Worm (Caenorhabditis elegans) whole organism, L4 larva: ENCODE measurements around the gene mrps-26.
A peak's percentile ranks its signal among the peaks of the same experiment; 100 is the strongest.

ENCODE experiments used
- F26F4.8 ChIP-seq: fragments of 200-800 bp; sonication (Bioruptor generic); conservative IDR thresholded peaks from 2 replicates; pipeline ENCODE4 v1.3.6; 2022; ENCODE audit warnings: missing genetic modification characterization, missing compliant biosample characterization
- F37D6.2 ChIP-seq: sonication (generic microtip); optimal IDR thresholded peaks from 2 replicates; lab custom pipeline; 2016; ENCODE audit warnings: mild to moderate bottlenecking, missing genetic modification characterization, missing compliant biosample characterization
- Y75B8A.6 ChIP-seq: fragments of 200-800 bp; sonication (Bioruptor generic); IDR thresholded peaks from 2 replicates; pipeline ENCODE4 v1.3.6; 2022; ENCODE audit warnings: missing genetic modification reagents, missing genetic modification characterization, missing compliant biosample characterization
- aha-1 ChIP-seq: fragments of 150-350 bp; peaks from one replicate; lab custom pipeline; 2014; ENCODE audit warnings: missing biosample characterization, missing genetic modification characterization
- aly-2 ChIP-seq: sonication (generic microtip); optimal IDR thresholded peaks from 2 replicates; lab custom pipeline; 2018; ENCODE audit warnings: missing biosample characterization, missing genetic modification characterization
- arid-1 ChIP-seq: fragments of 200-800 bp; sonication (Bioruptor generic); conservative IDR thresholded peaks from 2 replicates; pipeline ENCODE4 v1.3.6; 2022; ENCODE audit warnings: missing genetic modification reagents, missing genetic modification characterization, missing compliant biosample characterization
- ceh-20 ChIP-seq: fragments of 200-800 bp; sonication (Bioruptor generic); IDR thresholded peaks from 2 replicates; pipeline ENCODE4 v1.3.6; 2022; ENCODE audit warnings: missing genetic modification reagents, missing genetic modification characterization, missing compliant biosample characterization
- ceh-28 ChIP-seq: fragments of 150-350 bp; optimal IDR thresholded peaks from 2 replicates; lab custom pipeline; 2014; ENCODE audit warnings: missing biosample characterization, missing genetic modification reagents, missing genetic modification characterization
- ceh-32 ChIP-seq: sonication (generic microtip); optimal IDR thresholded peaks from 2 replicates; lab custom pipeline; 2016; ENCODE audit warnings: mild to moderate bottlenecking, missing genetic modification characterization, missing compliant biosample characterization; ENCODE audit not compliant: poor library complexity
- ces-1 ChIP-seq: fragments of 150-350 bp; sonication (generic microtip); optimal IDR thresholded peaks from 4 replicates; lab custom pipeline; 2014; ENCODE audit warnings: missing biosample characterization, missing genetic modification reagents, missing genetic modification characterization
- cey-2 ChIP-seq: sonication (generic microtip); optimal IDR thresholded peaks from 3 replicates; lab custom pipeline; 2017; ENCODE audit warnings: missing genetic modification characterization, mild to moderate bottlenecking, missing compliant biosample characterization, antibody characterized with exemption, borderline replicate concordance; ENCODE audit not compliant: insufficient read depth
- daf-12 ChIP-seq: fragments of 150-350 bp; optimal IDR thresholded peaks from 2 replicates; lab custom pipeline; 2014; ENCODE audit warnings: missing biosample characterization, missing genetic modification reagents, missing genetic modification characterization
- daf-16 ChIP-seq, 3 experiments: sonication (generic microtip); optimal IDR thresholded peaks; 2 replicates each; lab custom pipeline; 2016 to 2017; ENCODE audit warnings: missing genetic modification characterization in 3 of 3, missing genetic modification reagents in 3 of 3, mild to moderate bottlenecking in 2 of 3, missing compliant biosample characterization in 2 of 3, missing biosample characterization in 1 of 3, moderate library complexity in 1 of 3
- dmd-6 ChIP-seq: fragments of 200-800 bp; sonication (Bioruptor generic); IDR thresholded peaks from 2 replicates; pipeline ENCODE4 v1.3.6; 2022; ENCODE audit warnings: missing genetic modification reagents, missing genetic modification characterization, missing compliant biosample characterization
- dmd-8 ChIP-seq: fragments of 200-800 bp; sonication (Bioruptor generic); IDR thresholded peaks from 2 replicates; pipeline ENCODE4 v1.3.6; 2022; ENCODE audit warnings: missing genetic modification characterization, missing compliant biosample characterization
- dmd-9 ChIP-seq: fragments of 200-800 bp; sonication (Bioruptor generic); IDR thresholded peaks from 2 replicates; pipeline ENCODE4 v1.3.6; 2022; ENCODE audit warnings: missing genetic modification reagents, missing genetic modification characterization, missing compliant biosample characterization
- duxl-1 ChIP-seq: sonication (generic microtip); optimal IDR thresholded peaks from 2 replicates; lab custom pipeline; 2016; ENCODE audit warnings: mild to moderate bottlenecking, missing genetic modification characterization, moderate library complexity, missing compliant biosample characterization; ENCODE audit not compliant: poor library complexity
- dve-1 ChIP-seq: sonication (generic microtip); optimal IDR thresholded peaks from 2 replicates; lab custom pipeline; 2017; ENCODE audit warnings: antibody characterized with exemption, mild to moderate bottlenecking, missing genetic modification characterization, missing compliant biosample characterization; ENCODE audit not compliant: insufficient read depth
- egl-27 ChIP-seq: sonication (generic microtip); optimal IDR thresholded peaks from 3 replicates; lab custom pipeline; 2017; ENCODE audit warnings: missing biosample characterization, missing genetic modification reagents, missing genetic modification characterization
- fos-1 ChIP-seq: fragments of 150-350 bp; optimal IDR thresholded peaks from 2 replicates; lab custom pipeline; 2014; ENCODE audit warnings: missing biosample characterization, missing genetic modification characterization
- hmg-1.1 ChIP-seq: fragments of 200-800 bp; sonication (Bioruptor generic); IDR thresholded peaks from 2 replicates; pipeline ENCODE4 v1.3.6; 2022; ENCODE audit warnings: missing genetic modification reagents, missing genetic modification characterization, missing compliant biosample characterization
- jun-1 ChIP-seq: fragments of 150-350 bp; optimal IDR thresholded peaks from 2 replicates; lab custom pipeline; 2014; ENCODE audit warnings: missing biosample characterization, missing genetic modification reagents, missing genetic modification characterization
- lin-15B ChIP-seq: fragments of 150-350 bp; sonication (generic microtip); optimal IDR thresholded peaks from 3 replicates; lab custom pipeline; 2014; ENCODE audit warnings: missing biosample characterization, missing genetic modification characterization
- lin-38 ChIP-seq: fragments of 200-800 bp; sonication (Bioruptor generic); IDR thresholded peaks from 2 replicates; pipeline ENCODE4 v1.3.6; 2022; ENCODE audit warnings: missing genetic modification reagents, missing genetic modification characterization, missing compliant biosample characterization
- lin-39 ChIP-seq: fragments of 150-350 bp; optimal IDR thresholded peaks from 2 replicates; lab custom pipeline; 2014; ENCODE audit warnings: missing biosample characterization, missing genetic modification reagents, missing genetic modification characterization
- lsy-2 ChIP-seq, 2 experiments: fragments of 150-350 bp in 1 of 2; sonication (generic microtip) in 1 of 2; optimal IDR thresholded peaks; 2 replicates each; lab custom pipeline; 2014 to 2017; ENCODE audit warnings: missing biosample characterization in 2 of 2, missing genetic modification characterization in 2 of 2
- madf-5 ChIP-seq, 2 experiments: fragments of 200-800 bp; sonication (Bioruptor generic); IDR thresholded peaks; 2 replicates each; pipeline ENCODE4 v1.3.6; 2022; ENCODE audit warnings: missing compliant biosample characterization in 2 of 2, missing genetic modification characterization in 2 of 2
- madf-9 ChIP-seq: fragments of 200-800 bp; sonication (Bioruptor generic); conservative IDR thresholded peaks from 2 replicates; pipeline ENCODE4 v1.3.6; 2022; ENCODE audit warnings: missing genetic modification reagents, missing genetic modification characterization, missing compliant biosample characterization
- mep-1 ChIP-seq: fragments of 150-350 bp; sonication (generic microtip); optimal IDR thresholded peaks from 3 replicates; lab custom pipeline; 2014; ENCODE audit warnings: missing biosample characterization, missing genetic modification characterization
- mxl-2 ChIP-seq: fragments of 200-800 bp; sonication (Bioruptor generic); conservative IDR thresholded peaks from 2 replicates; pipeline ENCODE4 v1.3.6; 2022; ENCODE audit warnings: missing genetic modification reagents, missing genetic modification characterization, missing compliant biosample characterization
- mxl-3 ChIP-seq: fragments of 200-800 bp; sonication (Bioruptor generic); optimal IDR thresholded peaks from 2 replicates; lab custom pipeline; 2018; ENCODE audit warnings: mild to moderate bottlenecking, missing genetic modification characterization, missing compliant biosample characterization
- nhr-11 ChIP-seq: fragments of 150-350 bp; optimal IDR thresholded peaks from 2 replicates; lab custom pipeline; 2014; ENCODE audit warnings: missing biosample characterization, missing genetic modification characterization
- nhr-42 ChIP-seq: fragments of 200-800 bp; sonication (Bioruptor generic); IDR thresholded peaks from 2 replicates; pipeline ENCODE4 v1.3.6; 2022; ENCODE audit warnings: missing genetic modification characterization, missing compliant biosample characterization
- nhr-48 ChIP-seq: sonication (generic microtip); optimal IDR thresholded peaks from 2 replicates; lab custom pipeline; 2016; ENCODE audit warnings: mild to moderate bottlenecking, missing genetic modification characterization, missing compliant biosample characterization
- pha-4 ChIP-seq, 2 experiments: fragments of 150-350 bp in 1 of 2; fragments of 200-800 bp in 1 of 2; sonication (Bioruptor generic) in 1 of 2; IDR thresholded peaks in 1 of 2; optimal IDR thresholded peaks in 1 of 2; 2 replicates each; pipeline versions ENCODE4 v1.3.6 to Lab custom; 2014 to 2022; ENCODE audit warnings: missing genetic modification characterization in 2 of 2, missing genetic modification reagents in 2 of 2, missing biosample characterization in 1 of 2, missing compliant biosample characterization in 1 of 2
- rbr-2 ChIP-seq: sonication (generic microtip); optimal IDR thresholded peaks from 2 replicates; lab custom pipeline; 2016; ENCODE audit warnings: missing genotype, missing genetic modification characterization, missing compliant biosample characterization
- sdz-12 ChIP-seq: fragments of 200-800 bp; sonication (Bioruptor generic); optimal IDR thresholded peaks from 2 replicates; lab custom pipeline; 2018; ENCODE audit warnings: mild to moderate bottlenecking, missing genetic modification characterization, missing compliant biosample characterization
- skn-1 ChIP-seq: fragments of 150-350 bp; optimal IDR thresholded peaks from 2 replicates; lab custom pipeline; 2014; ENCODE audit warnings: missing biosample characterization, missing genetic modification characterization
- spr-1 ChIP-seq: sonication (generic microtip); optimal IDR thresholded peaks from 2 replicates; lab custom pipeline; 2016; ENCODE audit warnings: mild to moderate bottlenecking, missing genetic modification characterization, missing compliant biosample characterization
- tag-97 ChIP-seq: fragments of 200-800 bp; sonication (Bioruptor generic); IDR thresholded peaks from 2 replicates; pipeline ENCODE4 v1.3.6; 2022; ENCODE audit warnings: missing genetic modification characterization, missing compliant biosample characterization
- unc-130 ChIP-seq: sonication (generic microtip); optimal IDR thresholded peaks from 2 replicates; lab custom pipeline; 2016; ENCODE audit warnings: missing genetic modification reagents, missing genetic modification characterization, missing compliant biosample characterization
- unc-39 ChIP-seq: sonication (generic microtip); optimal IDR thresholded peaks from 2 replicates; lab custom pipeline; 2017; ENCODE audit warnings: missing biosample characterization, missing genetic modification characterization
- unc-62 ChIP-seq, 3 experiments: fragments of 150-350 bp in 1 of 3; sonication (generic microtip); optimal IDR thresholded peaks in 2 of 3; peaks in 1 of 3; 1 replicate in 1 of 3; 2 replicates in 2 of 3; lab custom pipeline; 2014 to 2017; ENCODE audit warnings: missing biosample characterization in 3 of 3, missing genetic modification characterization in 3 of 3, missing genetic modification reagents in 3 of 3, missing genotype in 1 of 3
- zag-1 ChIP-seq: fragments of 150-350 bp; optimal IDR thresholded peaks from 2 replicates; lab custom pipeline; 2014; ENCODE audit warnings: missing biosample characterization, missing genetic modification characterization
- zfp-2 ChIP-seq: sonication (generic microtip); optimal IDR thresholded peaks from 2 replicates; lab custom pipeline; 2016; ENCODE audit warnings: mild to moderate bottlenecking, missing genetic modification characterization, missing compliant biosample characterization
- zip-11 ChIP-seq: fragments of 200-800 bp; sonication (Bioruptor generic); IDR thresholded peaks from 2 replicates; pipeline ENCODE4 v1.3.6; 2022; ENCODE audit warnings: missing genetic modification characterization, missing compliant biosample characterization
- ztf-11 ChIP-seq: fragments of 150-350 bp; optimal IDR thresholded peaks from 2 replicates; lab custom pipeline; 2014; ENCODE audit warnings: missing biosample characterization, missing genetic modification characterization
- ztf-7 ChIP-seq: fragments of 150-350 bp; optimal IDR thresholded peaks from 2 replicates; lab custom pipeline; 2014; ENCODE audit warnings: missing biosample characterization, missing genetic modification characterization

The mrps-26 gene

ce11 chrIII:5227831-5228467, 6.5 kb upstream of the mrps-26 start, which contains the start of the genes C34E10.12, C34E10.10 and atp-2 (continued):
- TF ChIP-seq tag-97 (no peak), F37D6.2 (peak; percentile 52), mep-1 (tag; lab: Kevin White, UChicago) (peak; percentile 95), madf-5 (GFP tag; IDR thresholded peaks at IDR 0.05; lab: Robert Waterston, UW) (no peak), fos-1 (no peak), unc-130 (GFP tag; lab: Kevin White, UChicago) (peak; percentile 77), sdz-12 (GFP tag; lab: Kevin White, UChicago) (no peak), zfp-2 (tag; lab: Kevin White, UChicago) (no peak), rbr-2 (peak; percentile 77), ceh-32 (tag; lab: Kevin White, UChicago) (no peak), lin-15B (tag; lab: Kevin White, UChicago) (no peak), spr-1 (peak; percentile 52), daf-16 (GFP tag; optimal IDR thresholded peaks at IDR 0.05; lab: Kevin White, UChicago) (peak in 1 of 2 experiments; percentile 14), daf-16 (tag; optimal IDR thresholded peaks at IDR 0.05; lab: Kevin White, UChicago) (peak; percentile 46), nhr-11 (tag; lab: Kevin White, UChicago) (peak; percentile 91), F26F4.8 (no peak), skn-1 (no peak), nhr-42 (no peak), lin-39 (tag; lab: Kevin White, UChicago) (no peak), lsy-2 (tag; optimal IDR thresholded peaks at IDR 0.05; lab: Kevin White, UChicago) (peak in 1 of 2 experiments; percentile 93), ztf-7 (no peak), cey-2 (tag; lab: Kevin White, UChicago) (no peak), aha-1 (tag; lab: Kevin White, UChicago) (peak; percentile 96), mxl-2 (GFP tag; lab: Robert Waterston, UW) (no peak), madf-9 (GFP tag; lab: Robert Waterston, UW) (no peak), dve-1 (peak; percentile 92), dmd-8 (GFP tag; lab: Robert Waterston, UW) (no peak), lin-38 (GFP tag; lab: Robert Waterston, UW) (peak; percentile 78), duxl-1 (peak; percentile 11), ztf-11 (tag; lab: Kevin White, UChicago) (no peak), ceh-28 (tag; lab: Kevin White, UChicago) (no peak), mxl-3 (GFP tag; lab: Kevin White, UChicago) (peak; percentile 27), dmd-9 (GFP tag; lab: Robert Waterston, UW) (peak; percentile 42; the same call in 1 of the 2 replicates), arid-1 (GFP tag; lab: Robert Waterston, UW) (peak; percentile 59), ceh-20 (GFP tag; lab: Robert Waterston, UW) (peak; percentile 47; the same call in 1 of the 2 replicates), Y75B8A.6 (GFP tag; lab: Robert Waterston, UW) (no peak), unc-62 (GFP tag; optimal IDR thresholded peaks at IDR 0.05 in 1 of 2; lab: Kevin White, UChicago) (peak in 1 of 2 experiments; percentile 83), unc-62 (tag; optimal IDR thresholded peaks at IDR 0.05; lab: Kevin White, UChicago) (no peak), egl-27 (tag; lab: Kevin White, UChicago) (no peak), hmg-1.1 (peak; percentile 69), pha-4 (GFP tag; IDR thresholded peaks at IDR 0.05; lab: Robert Waterston, UW) (0 out of 2 replicates have a peak, but pooled peaks have one; percentile 14), pha-4 (tag; optimal IDR thresholded peaks at IDR 0.05; lab: Kevin White, UChicago) (no peak), daf-12 (tag; lab: Kevin White, UChicago) (no peak), dmd-6 (GFP tag; lab: Robert Waterston, UW) (peak; percentile 44; the same call in 1 of the 2 replicates), zag-1 (no peak), zip-11 (GFP tag; lab: Robert Waterston, UW) (no peak), aly-2 (tag; lab: Kevin White, UChicago) (no peak), ces-1 (GFP tag; lab: Kevin White, UChicago) (peak; percentile 23), jun-1 (tag; lab: Kevin White, UChicago) (no peak), nhr-48 (tag; lab: Kevin White, UChicago) (no peak), unc-39 (tag; lab: Kevin White, UChicago) (no peak)
